Fruit fly (Drosophila melanogaster): ENCODE measurements around the gene PGRP-SA.

PGRP-SA gene

DNA sequence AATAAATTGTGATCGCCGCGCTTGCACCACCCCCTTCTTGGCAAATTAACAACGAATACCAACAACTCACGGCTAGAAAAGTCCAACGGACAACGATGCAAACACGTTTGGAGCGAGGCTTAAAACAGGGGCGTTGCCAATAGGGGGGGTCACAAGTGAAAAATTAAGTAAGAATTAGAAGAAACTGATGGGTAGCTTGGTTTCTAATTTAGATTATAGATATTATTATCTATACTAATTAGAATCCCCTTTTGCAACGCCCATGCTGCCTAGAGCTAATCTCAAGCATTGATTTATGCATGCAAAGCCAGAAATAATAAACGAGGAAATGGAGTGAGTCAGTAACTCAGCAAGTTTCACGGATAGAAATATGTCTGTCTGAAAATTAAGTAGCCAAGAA is 43.0 kb upstream of the PGRP-SA start (continued):
- peak; percentile 29 for TF ChIP-seq CG1602 (GFP tag; optimal IDR thresholded peaks at IDR 0.05)
- no peak for TF ChIP-seq zen2 (GFP tag; IDR thresholded peaks at IDR 0.05; ENCODE audit: partially characterized antibody)
- peak; percentile 67 for TF ChIP-seq CG2712 (tag; optimal IDR thresholded peaks at IDR 0.05)
- TF ChIP-seq CG34376 (GFP tag; optimal IDR thresholded peaks at IDR 0.05): peak; percentile 23
- TF ChIP-seq C15 (GFP tag; IDR thresholded peaks at IDR 0.05): 0 out of 3 replicates have a peak, but pooled peaks have one; percentile 52
- TF ChIP-seq inv (GFP tag; IDR thresholded peaks at IDR 0.05; ENCODE audit: partially characterized antibody): no peak
- peak; percentile 35 for TF ChIP-seq kay (GFP tag; optimal IDR thresholded peaks at IDR 0.05)
- peak; percentile 74; the same call in 1 of the 2 replicates for TF ChIP-seq sens-2 (GFP tag; IDR thresholded peaks at IDR 0.05)
- no peak for TF ChIP-seq CG11398 (GFP tag; optimal IDR thresholded peaks at IDR 0.05)
- TF ChIP-seq rib (GFP tag; IDR thresholded peaks at IDR 0.05): peak; percentile 86
- TF ChIP-seq MESR4 (GFP tag; optimal IDR thresholded peaks at IDR 0.05): no peak
- TF ChIP-seq CG18262 (tag; optimal IDR thresholded peaks at IDR 0.05): peak; percentile 66
- no peak for TF ChIP-seq ERR (GFP tag; optimal IDR thresholded peaks at IDR 0.05)
- TF ChIP-seq Atf6 (GFP tag; IDR thresholded peaks at IDR 0.05): peak; percentile 86
- peak; percentile 69 for TF ChIP-seq bowl (GFP tag; IDR thresholded peaks at IDR 0.05)
- peak; percentile 23 for TF ChIP-seq Jarid2 (GFP tag; optimal IDR thresholded peaks at IDR 0.05)
- TF ChIP-seq Ssrp (tag; optimal IDR thresholded peaks at IDR 0.05): peak; percentile 64
- peak; percentile 9 for TF ChIP-seq exex (tag; optimal IDR thresholded peaks at IDR 0.05)
- no peak for TF ChIP-seq ham (GFP tag; IDR thresholded peaks at IDR 0.05)
- TF ChIP-seq Sry-δ (GFP tag; optimal IDR thresholded peaks at IDR 0.05): no peak
- TF ChIP-seq sc (optimal IDR thresholded peaks at IDR 0.05): no peak
- TF ChIP-seq sc (GFP tag; optimal IDR thresholded peaks at IDR 0.05): peak; percentile 7
- TF ChIP-seq ssp (GFP tag; IDR thresholded peaks at IDR 0.05): peak; percentile 52; the same call in 1 of the 2 replicates
- TF ChIP-seq Abd-B (GFP tag; optimal IDR thresholded peaks at IDR 0.05): peak; percentile 53
- peak; percentile 32 for TF ChIP-seq CG13894 (tag; optimal IDR thresholded peaks at IDR 0.05)
- no peak for TF ChIP-seq Dll (GFP tag; IDR thresholded peaks at IDR 0.05; ENCODE audit: partially characterized antibody)
- no peak for TF ChIP-seq CG33557 (GFP tag; optimal IDR thresholded peaks at IDR 0.05)
- TF ChIP-seq ttk (GFP tag; IDR thresholded peaks at IDR 0.05): peak; percentile 79
- peak; percentile 34 for TF ChIP-seq pho (GFP tag; optimal IDR thresholded peaks at IDR 0.05)
- peak; percentile 15 for TF ChIP-seq Bteb2 (GFP tag; optimal IDR thresholded peaks at IDR 0.05)
- TF ChIP-seq so (GFP tag; IDR thresholded peaks at IDR 0.05): peak; percentile 87
- peak; percentile 82 for TF ChIP-seq CG11695 (GFP tag; IDR thresholded peaks at IDR 0.05)
- TF ChIP-seq lola (GFP tag; optimal IDR thresholded peaks at IDR 0.05): peak in 1 of 3 experiments; percentile 5
- peak; percentile 89 for TF ChIP-seq Ada2b (GFP tag; IDR thresholded peaks at IDR 0.05)
- TF ChIP-seq dan (GFP tag; IDR thresholded peaks at IDR 0.05): no peak
- no peak for TF ChIP-seq yki (optimal IDR thresholded peaks at IDR 0.05)
- peak; percentile 71 for TF ChIP-seq CG12659 (GFP tag; optimal IDR thresholded peaks at IDR 0.05)
- TF ChIP-seq CG1792 (GFP tag; optimal IDR thresholded peaks at IDR 0.05): no peak
- TF ChIP-seq unpg (GFP tag; optimal IDR thresholded peaks at IDR 0.05): peak; percentile 80
- TF ChIP-seq CG2678 (tag; optimal IDR thresholded peaks at IDR 0.05): peak; percentile 82
- TF ChIP-seq HLH4C (GFP tag; IDR thresholded peaks at IDR 0.05; ENCODE audit: partially characterized antibody): no peak
- peak; percentile 67 for TF ChIP-seq ap (GFP tag; IDR thresholded peaks at IDR 0.05)
- no peak for TF ChIP-seq knrl (GFP tag; IDR thresholded peaks at IDR 0.05; ENCODE audit: partially characterized antibody)
- TF ChIP-seq CG31388 (GFP tag; optimal IDR thresholded peaks at IDR 0.05): peak; percentile 15
- peak; percentile 35 for TF ChIP-seq CG12942 (GFP tag; optimal IDR thresholded peaks at IDR 0.05)
- TF ChIP-seq eyg (GFP tag; optimal IDR thresholded peaks at IDR 0.05): no peak
- no peak for TF ChIP-seq NK7.1 (GFP tag; optimal IDR thresholded peaks at IDR 0.05)
- TF ChIP-seq seq (GFP tag; IDR thresholded peaks at IDR 0.05): peak; percentile 49; the same call in 1 of the 2 replicates
- TF ChIP-seq mam (GFP tag; optimal IDR thresholded peaks at IDR 0.05): peak; percentile 45
- TF ChIP-seq zen (tag; optimal IDR thresholded peaks at IDR 0.05): peak; percentile 0
- peak; percentile 42 for TF ChIP-seq Six4 (GFP tag; optimal IDR thresholded peaks at IDR 0.05)
